Fruit fly (Drosophila melanogaster) whole organism, embryonic: Measurements from ENCODE around the gene Mip.

Source experiments
- Blimp-1 ChIP-seq: fragments of 200-800 bp; sonication (Bioruptor generic); optimal IDR thresholded peaks from 3 replicates; lab custom pipeline; 2018; ENCODE audit warnings: missing biosample characterization, missing genetic modification characterization, mild to moderate bottlenecking, moderate library complexity, missing genetic modification reagents
- CG11560 ChIP-seq: fragments of 200-800 bp; sonication (Bioruptor generic); IDR thresholded peaks from 3 replicates; pipeline ENCODE4 v1.3.6; 2022; ENCODE audit warnings: missing biosample characterization, missing genetic modification characterization
- CG12155 ChIP-seq: fragments of 200-800 bp; sonication (Bioruptor generic); optimal IDR thresholded peaks from 3 replicates; lab custom pipeline; 2016; ENCODE audit warnings: missing biosample characterization, missing genetic modification characterization
- CG17186 ChIP-seq: fragments of 200-800 bp; sonication (Bioruptor generic); optimal IDR thresholded peaks from 3 replicates; lab custom pipeline; 2017; ENCODE audit warnings: missing biosample characterization, missing genetic modification reagents, missing genetic modification characterization
- CG18476 ChIP-seq: fragments of 200-800 bp; sonication (Bioruptor generic); optimal IDR thresholded peaks from 2 replicates; lab custom pipeline; 2016; ENCODE audit warnings: missing biosample characterization, mild to moderate bottlenecking, missing genetic modification characterization
- CG43689 ChIP-seq: fragments of 200-800 bp; sonication (Bioruptor generic); IDR thresholded peaks from 2 replicates; pipeline ENCODE4 v1.3.6; 2022; ENCODE audit warnings: missing biosample characterization, missing genetic modification characterization
- CG5180 ChIP-seq: fragments of 200-800 bp; sonication (Bioruptor generic); optimal IDR thresholded peaks from 3 replicates; lab custom pipeline; 2017; ENCODE audit warnings: missing biosample characterization, missing genetic modification characterization, mild to moderate bottlenecking, moderate library complexity, missing genetic modification reagents
- CG6254 ChIP-seq: fragments of 200-800 bp; sonication (Bioruptor generic); optimal IDR thresholded peaks from 3 replicates; lab custom pipeline; 2017; ENCODE audit warnings: mild to moderate bottlenecking, missing biosample characterization, missing genetic modification reagents, missing genetic modification characterization
- CG6791 ChIP-seq: fragments of 200-800 bp; sonication (Bioruptor generic); IDR thresholded peaks from 3 replicates; pipeline ENCODE4 v1.3.6; 2022; ENCODE audit warnings: missing biosample characterization, missing genetic modification characterization; ENCODE audit not compliant: partially characterized antibody
- CG7357 ChIP-seq: fragments of 200-800 bp; sonication (Bioruptor generic); IDR thresholded peaks from 3 replicates; pipeline ENCODE4 v1.3.6; 2022; ENCODE audit warnings: missing biosample characterization, missing genetic modification characterization
- CG7556 ChIP-seq: fragments of 200-800 bp; sonication (Bioruptor generic); optimal IDR thresholded peaks from 2 replicates; lab custom pipeline; 2017; ENCODE audit warnings: missing biosample characterization, mild to moderate bottlenecking, missing genetic modification characterization
- CG8089 ChIP-seq: fragments of 200-800 bp; sonication (Bioruptor generic); optimal IDR thresholded peaks from 3 replicates; lab custom pipeline; 2016; ENCODE audit warnings: missing biosample characterization, missing genetic modification characterization
- D ChIP-seq, 2 experiments: fragments of 200-800 bp in 1 of 2; fragments of >200 bp in 1 of 2; sonication (Bioruptor generic) in 1 of 2; optimal IDR thresholded peaks; 2 replicates in 1 of 2; 3 replicates in 1 of 2; lab custom pipeline; 2017; ENCODE audit warnings: mild to moderate bottlenecking in 1 of 2, missing biosample characterization in 1 of 2, missing genetic modification characterization in 1 of 2, missing genetic modification reagents in 1 of 2
- E2f2 ChIP-seq: fragments of 200-800 bp; sonication (Bioruptor generic); IDR thresholded peaks from 2 replicates; pipeline ENCODE4 v1.3.6; 2022; ENCODE audit warnings: missing biosample characterization, missing genetic modification characterization
- NC2α ChIP-seq: fragments of 200-800 bp; sonication (Bioruptor generic); optimal IDR thresholded peaks from 2 replicates; lab custom pipeline; 2016; ENCODE audit warnings: missing biosample characterization, missing genetic modification characterization
- Oli ChIP-seq: fragments of 200-800 bp; sonication (Bioruptor generic); optimal IDR thresholded peaks from 2 replicates; lab custom pipeline; 2018; ENCODE audit warnings: missing biosample characterization, mild to moderate bottlenecking, missing genetic modification characterization, moderate library complexity
- Opbp ChIP-seq: fragments of 200-800 bp; sonication (Bioruptor generic); IDR thresholded peaks from 3 replicates; pipeline ENCODE4 v1.3.6; 2022; ENCODE audit warnings: missing biosample characterization, missing genetic modification characterization; ENCODE audit not compliant: partially characterized antibody
- Ptx1 ChIP-seq: fragments of 200-800 bp; sonication (Bioruptor generic); IDR thresholded peaks from 2 replicates; pipeline ENCODE4 v1.3.6; 2022; ENCODE audit warnings: missing biosample characterization, missing genetic modification characterization
- Xrp1 ChIP-seq: fragments of 200-800 bp; sonication (Bioruptor generic); IDR thresholded peaks from 2 replicates; pipeline ENCODE4 v1.3.6; 2022; ENCODE audit warnings: missing biosample characterization, missing genetic modification characterization
- chm ChIP-seq: fragments of 200-800 bp; sonication (Bioruptor generic); IDR thresholded peaks from 2 replicates; pipeline ENCODE4 v1.3.6; 2022; ENCODE audit warnings: missing biosample characterization, missing genetic modification characterization
- crp ChIP-seq, 2 experiments: fragments of 200-800 bp; sonication (Bioruptor generic); optimal IDR thresholded peaks; 2 replicates in 1 of 2; 3 replicates in 1 of 2; lab custom pipeline; 2017; ENCODE audit warnings: missing biosample characterization in 2 of 2, missing genetic modification characterization in 2 of 2, mild to moderate bottlenecking in 1 of 2, moderate library complexity in 1 of 2
- en ChIP-seq: fragments of 200-800 bp; sonication (Bioruptor generic); optimal IDR thresholded peaks from 2 replicates; lab custom pipeline; 2016; ENCODE audit warnings: missing biosample characterization, missing genetic modification characterization
- fd64A ChIP-seq: fragments of 200-800 bp; sonication (Bioruptor generic); optimal IDR thresholded peaks from 3 replicates; lab custom pipeline; 2018; ENCODE audit warnings: missing biosample characterization, mild to moderate bottlenecking, missing genetic modification characterization
- fu2 ChIP-seq: fragments of 200-800 bp; sonication (Bioruptor generic); optimal IDR thresholded peaks from 2 replicates; lab custom pipeline; 2016; ENCODE audit warnings: missing biosample characterization, missing genetic modification characterization
- gfzf ChIP-seq: fragments of 200-800 bp; sonication (Bioruptor generic); optimal IDR thresholded peaks from 2 replicates; lab custom pipeline; 2016; ENCODE audit warnings: missing biosample characterization, mild to moderate bottlenecking, missing genetic modification characterization, moderate library complexity
- grn ChIP-seq: fragments of 200-800 bp; sonication (Bioruptor generic); optimal IDR thresholded peaks from 3 replicates; lab custom pipeline; 2017; ENCODE audit warnings: missing biosample characterization, missing genetic modification characterization
- gsb-n ChIP-seq: fragments of 200-800 bp; sonication (Bioruptor generic); optimal IDR thresholded peaks from 3 replicates; lab custom pipeline; 2018; ENCODE audit warnings: missing biosample characterization, mild to moderate bottlenecking, missing genetic modification characterization
- ind ChIP-seq: fragments of 200-800 bp; sonication (Bioruptor generic); optimal IDR thresholded peaks from 3 replicates; lab custom pipeline; 2016; ENCODE audit warnings: missing biosample characterization, missing genetic modification characterization
- insv ChIP-seq, 2 experiments: fragments of 200-800 bp; sonication (Bioruptor generic); optimal IDR thresholded peaks; 3 replicates each; lab custom pipeline; 2016 to 2018; ENCODE audit warnings: missing biosample characterization in 2 of 2, missing genetic modification characterization in 2 of 2
- kni ChIP-seq: fragments of 200-800 bp; sonication (Bioruptor generic); optimal IDR thresholded peaks from 3 replicates; lab custom pipeline; 2017; ENCODE audit warnings: mild to moderate bottlenecking, missing biosample characterization, missing genetic modification reagents, missing genetic modification characterization
- lmd ChIP-seq: fragments of 200-800 bp; sonication (Bioruptor generic); IDR thresholded peaks from 2 replicates; pipeline ENCODE4 v1.3.6; 2022; ENCODE audit warnings: missing biosample characterization, missing genetic modification characterization
- nau ChIP-seq: fragments of 200-800 bp; sonication (Bioruptor generic); optimal IDR thresholded peaks from 3 replicates; lab custom pipeline; 2017; ENCODE audit warnings: missing biosample characterization, mild to moderate bottlenecking, missing genetic modification characterization, missing genetic modification reagents
- nerfin-1 ChIP-seq: fragments of 200-800 bp; sonication (Bioruptor generic); optimal IDR thresholded peaks from 3 replicates; lab custom pipeline; 2019; ENCODE audit warnings: missing biosample characterization, mild to moderate bottlenecking, missing genetic modification characterization, moderate library complexity
- oc ChIP-seq: fragments of 200-800 bp; sonication (Bioruptor generic); optimal IDR thresholded peaks from 2 replicates; lab custom pipeline; 2018; ENCODE audit warnings: missing biosample characterization, mild to moderate bottlenecking, missing genetic modification characterization, moderate library complexity
- pros ChIP-seq: fragments of 200-800 bp; sonication (Bioruptor generic); optimal IDR thresholded peaks from 3 replicates; lab custom pipeline; 2019; ENCODE audit warnings: missing biosample characterization, mild to moderate bottlenecking, missing genetic modification characterization, moderate library complexity
- scrt ChIP-seq: fragments of 200-800 bp; sonication (Bioruptor generic); optimal IDR thresholded peaks from 2 replicates; lab custom pipeline; 2018; ENCODE audit warnings: missing biosample characterization, mild to moderate bottlenecking, missing genetic modification characterization, moderate library complexity
- sens ChIP-seq: fragments of 200-800 bp; sonication (Bioruptor generic); peaks from one replicate; lab custom pipeline; 2016; ENCODE audit warnings: missing biosample characterization, missing genetic modification characterization
- sima ChIP-seq: fragments of 200-800 bp; sonication (Bioruptor generic); optimal IDR thresholded peaks from 2 replicates; lab custom pipeline; 2016; ENCODE audit warnings: missing biosample characterization, missing genetic modification characterization
- slou ChIP-seq: fragments of 200-800 bp; sonication (Bioruptor generic); optimal IDR thresholded peaks from 3 replicates; lab custom pipeline; 2016; ENCODE audit warnings: missing biosample characterization, missing genetic modification characterization
- tll ChIP-seq, 2 experiments: fragments of 200-800 bp in 1 of 2; fragments of >200 bp in 1 of 2; sonication (Bioruptor generic) in 1 of 2; optimal IDR thresholded peaks; 2 replicates each; lab custom pipeline; 2017 to 2019; ENCODE audit warnings: missing biosample characterization in 2 of 2, missing genetic modification characterization in 2 of 2, mild to moderate bottlenecking in 1 of 2, moderate library complexity in 1 of 2
- twi ChIP-seq: fragments of 200-800 bp; optimal IDR thresholded peaks from 2 replicates; lab custom pipeline; 2019; ENCODE audit warnings: missing biosample characterization, mild to moderate bottlenecking, missing genetic modification characterization, moderate library complexity
- zen ChIP-seq: fragments of 200-800 bp; sonication (Bioruptor generic); optimal IDR thresholded peaks from 3 replicates; lab custom pipeline; 2018; ENCODE audit warnings: missing biosample characterization, mild to moderate bottlenecking, missing genetic modification characterization, moderate library complexity

Gene Mip

DNA sequence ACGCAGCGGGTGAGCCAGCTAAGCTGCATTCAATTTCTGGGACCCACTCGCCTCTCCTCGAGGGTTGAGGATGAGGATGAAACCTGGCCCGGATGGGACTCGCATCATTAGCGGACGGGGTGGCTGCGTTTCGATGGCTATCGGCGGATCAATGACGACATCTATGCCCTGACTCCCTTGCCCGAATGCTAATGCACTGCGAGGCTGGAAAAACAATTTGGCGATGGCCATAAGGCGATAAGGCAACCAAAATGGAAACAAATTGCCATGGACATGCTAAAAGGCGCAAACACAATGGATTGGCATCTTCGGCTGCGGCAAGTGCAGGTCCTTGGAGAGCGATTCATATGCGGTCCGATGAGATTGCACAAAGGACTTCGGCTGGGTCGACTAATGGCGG is 13.5 kb upstream of the Mip start:
- TF ChIP-seq Opbp (GFP tag; lab: Robert Waterston, UW) (no peak), sens (GFP tag; lab: Kevin White, UChicago) (peak; percentile 23), grn (GFP tag; lab: Kevin White, UChicago) (peak; percentile 66), CG7357 (GFP tag; lab: Robert Waterston, UW) (0 out of 3 replicates have a peak, but pooled peaks have one; percentile 17), Oli (no peak), Ptx1 (GFP tag; lab: Robert Waterston, UW) (no peak), scrt (GFP tag; lab: Kevin White, UChicago) (no peak), fd64A (GFP tag; lab: Kevin White, UChicago) (no peak), fu2 (GFP tag; lab: Kevin White, UChicago) (no peak), nerfin-1 (tag; lab: Kevin White, UChicago) (peak; percentile 27), CG11560 (tag; lab: Robert Waterston, UW) (no peak), Xrp1 (GFP tag; lab: Robert Waterston, UW) (no peak), lmd (GFP tag; lab: Robert Waterston, UW) (no peak), CG6254 (no peak), twi (no peak), sima (GFP tag; lab: Kevin White, UChicago) (no peak), oc (tag; lab: Kevin White, UChicago) (peak; percentile 68), CG17186 (GFP tag; lab: Kevin White, UChicago) (no peak), NC2α (no peak), CG8089 (GFP tag; lab: Kevin White, UChicago) (no peak), tll (GFP tag; optimal IDR thresholded peaks at IDR 0.05; lab: Kevin White, UChicago) (peak in 1 of 2 experiments; percentile 35), E2f2 (GFP tag; lab: Robert Waterston, UW) (no peak), insv (GFP tag; optimal IDR thresholded peaks at IDR 0.05; lab: Kevin White, UChicago) (no peak), en (GFP tag; lab: Kevin White, UChicago) (no peak), slou (GFP tag; lab: Kevin White, UChicago) (no peak), CG12155 (GFP tag; lab: Kevin White, UChicago) (no peak), pros (GFP tag; lab: Kevin White, UChicago) (peak; percentile 21), CG6791 (GFP tag; lab: Robert Waterston, UW) (no peak), gfzf (GFP tag; lab: Kevin White, UChicago) (no peak), zen (peak; percentile 80), nau (no peak), chm (no peak)

DNA sequence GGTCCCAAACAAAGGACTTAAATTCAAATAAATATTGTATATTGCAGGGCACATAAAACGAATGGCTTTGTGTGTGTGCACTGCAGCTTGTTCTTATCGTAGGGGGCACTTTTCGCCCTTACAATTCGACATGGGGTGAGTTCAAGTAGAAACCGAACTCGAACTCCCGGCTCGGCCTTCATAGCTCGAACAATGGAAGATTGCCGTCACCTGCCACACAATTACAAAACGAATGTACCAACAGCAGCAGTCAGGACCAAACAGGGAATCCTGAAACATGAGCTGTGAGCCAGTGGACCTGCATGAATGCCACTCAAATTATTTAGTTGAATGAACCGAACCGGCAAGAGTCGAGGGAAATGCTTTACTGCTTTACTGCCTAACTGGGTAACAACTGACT is 12.5 kb upstream of the Mip start:
- TF ChIP-seq ind (GFP tag; lab: Kevin White, UChicago): no peak
- peak; percentile 85 for TF ChIP-seq D (optimal IDR thresholded peaks at IDR 0.05; lab: Kevin White, UChicago)
- no peak for TF ChIP-seq D (GFP tag; optimal IDR thresholded peaks at IDR 0.05; lab: Kevin White, UChicago)
- TF ChIP-seq CG7556: no peak
- TF ChIP-seq CG43689 (GFP tag; lab: Robert Waterston, UW): no peak
- TF ChIP-seq Blimp-1 (GFP tag; lab: Kevin White, UChicago): no peak
- peak; percentile 94 for TF ChIP-seq pros (GFP tag; lab: Kevin White, UChicago)
- TF ChIP-seq CG5180 (GFP tag; lab: Kevin White, UChicago): peak; percentile 16
- peak in 1 of 2 experiments; percentile 63 for TF ChIP-seq tll (GFP tag; optimal IDR thresholded peaks at IDR 0.05; lab: Kevin White, UChicago)
- TF ChIP-seq CG18476 (GFP tag; lab: Kevin White, UChicago): no peak
- no peak for TF ChIP-seq crp (GFP tag; optimal IDR thresholded peaks at IDR 0.05; lab: Kevin White, UChicago)
- TF ChIP-seq gsb-n (tag; lab: Kevin White, UChicago): peak; percentile 54
- peak; percentile 6 for TF ChIP-seq nerfin-1 (tag; lab: Kevin White, UChicago)
- peak; percentile 3 for TF ChIP-seq kni (GFP tag; lab: Kevin White, UChicago)
